Fruit fly (Drosophila melanogaster): ENCODE measurements around the gene CG4789.
A peak's percentile ranks its signal among the peaks of the same experiment; 100 is the strongest.

Gene CG4789

DNA sequence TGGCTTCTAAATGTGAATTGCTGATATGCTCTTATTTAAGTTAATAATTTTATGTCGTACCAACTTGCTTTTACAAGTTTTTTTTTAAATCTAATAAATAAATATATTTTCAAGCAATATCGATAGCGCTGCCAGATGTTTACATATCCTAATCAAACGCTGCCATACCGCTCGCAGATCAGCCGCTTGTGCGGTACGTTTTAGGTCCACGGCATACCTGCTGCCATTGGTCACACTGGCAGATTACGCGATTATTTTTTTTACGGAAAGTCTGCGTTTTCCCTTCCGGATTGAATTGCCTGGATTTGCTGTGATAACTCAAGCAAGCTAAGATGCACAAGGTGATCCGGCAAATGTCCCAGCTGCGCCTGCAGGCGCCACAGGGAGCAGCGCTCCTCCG, 17.0 kb upstream of the CG4789 start, which contains the start of gene mRpL22 (continued):
- no peak for TF ChIP-seq nerfin-2 (GFP tag; IDR thresholded peaks at IDR 0.05; ENCODE audit: partially characterized antibody)
- TF ChIP-seq nmo (GFP tag; optimal IDR thresholded peaks at IDR 0.05): no peak
- TF ChIP-seq chm (GFP tag; IDR thresholded peaks at IDR 0.05): no peak
- peak; percentile 11; the same call in 1 of the 3 replicates for TF ChIP-seq CG17361 (GFP tag; IDR thresholded peaks at IDR 0.05)
- TF ChIP-seq Scr (GFP tag; IDR thresholded peaks at IDR 0.05; ENCODE audit: partially characterized antibody): no peak
- no peak for TF ChIP-seq CG12942 (GFP tag; optimal IDR thresholded peaks at IDR 0.05)
- TF ChIP-seq nom (GFP tag; optimal IDR thresholded peaks at IDR 0.05): peak; percentile 8
- no peak for TF ChIP-seq Dfd (GFP tag; optimal IDR thresholded peaks at IDR 0.05)
- TF ChIP-seq CG13296 (GFP tag; optimal IDR thresholded peaks at IDR 0.05): no peak
- no peak for TF ChIP-seq CG42726 (GFP tag; IDR thresholded peaks at IDR 0.05; ENCODE audit: partially characterized antibody)
- TF ChIP-seq sim (GFP tag; IDR thresholded peaks at IDR 0.05): no peak
- TF ChIP-seq gem (tag; optimal IDR thresholded peaks at IDR 0.05): no peak
- no peak for TF ChIP-seq CG31365 (tag; optimal IDR thresholded peaks at IDR 0.05)
- no peak for TF ChIP-seq Dll (GFP tag; IDR thresholded peaks at IDR 0.05; ENCODE audit: partially characterized antibody)
- no peak for TF ChIP-seq Sry-β (GFP tag; optimal IDR thresholded peaks at IDR 0.05)
- TF ChIP-seq wek (GFP tag; optimal IDR thresholded peaks at IDR 0.05): no peak
- TF ChIP-seq al (GFP tag; IDR thresholded peaks at IDR 0.05): no peak
- TF ChIP-seq CG12104 (GFP tag; optimal IDR thresholded peaks at IDR 0.05): no peak
- TF ChIP-seq fd96Cb (tag; optimal IDR thresholded peaks at IDR 0.05): no peak
- TF ChIP-seq tup (GFP tag; optimal IDR thresholded peaks at IDR 0.05): no peak
- TF ChIP-seq gt (GFP tag; IDR thresholded peaks at IDR 0.05): no peak
- TF ChIP-seq CG9797 (GFP tag; optimal IDR thresholded peaks at IDR 0.05): peak; percentile 67
- no peak for TF ChIP-seq Optix (GFP tag; IDR thresholded peaks at IDR 0.05)
- TF ChIP-seq CG17328 (GFP tag; IDR thresholded peaks at IDR 0.05): no peak
- no peak for TF ChIP-seq luna (GFP tag; optimal IDR thresholded peaks at IDR 0.05)
- TF ChIP-seq bigmax (GFP tag; optimal IDR thresholded peaks at IDR 0.05): no peak
- TF ChIP-seq unc-4 (GFP tag; IDR thresholded peaks at IDR 0.05; ENCODE audit: partially characterized antibody): 0 out of 2 replicates have a peak, but pooled peaks have one; percentile 19
- no peak for TF ChIP-seq CG9215 (GFP tag; IDR thresholded peaks at IDR 0.05)
- no peak for TF ChIP-seq CG12299 (tag; optimal IDR thresholded peaks at IDR 0.05)
- no peak for TF ChIP-seq CG4730 (GFP tag; IDR thresholded peaks at IDR 0.05)
- TF ChIP-seq dan (GFP tag; IDR thresholded peaks at IDR 0.05): no peak
- TF ChIP-seq slp2 (GFP tag; optimal IDR thresholded peaks at IDR 0.05): no peak
- TF ChIP-seq CG12659 (GFP tag; optimal IDR thresholded peaks at IDR 0.05): peak; percentile 20
- no peak for TF ChIP-seq schlank (tag; optimal IDR thresholded peaks at IDR 0.05)
- no peak for TF ChIP-seq Hmx (GFP tag; optimal IDR thresholded peaks at IDR 0.05)
- TF ChIP-seq Sin3A (optimal IDR thresholded peaks at IDR 0.05): peak; percentile 36
- peak; percentile 27 for TF ChIP-seq grn (GFP tag; optimal IDR thresholded peaks at IDR 0.05)
- no peak for TF ChIP-seq CG4854 (GFP tag; optimal IDR thresholded peaks at IDR 0.05)
- TF ChIP-seq fru (optimal IDR thresholded peaks at IDR 0.05): no peak
- TF ChIP-seq bowl (GFP tag; IDR thresholded peaks at IDR 0.05): no peak
- peak; percentile 32 for TF ChIP-seq CG11504 (tag; optimal IDR thresholded peaks at IDR 0.05)
- TF ChIP-seq CG10654 (GFP tag; optimal IDR thresholded peaks at IDR 0.05): no peak
- TF ChIP-seq Dp (GFP tag; optimal IDR thresholded peaks at IDR 0.05): peak; percentile 76
- no peak for TF ChIP-seq sr (GFP tag; IDR thresholded peaks at IDR 0.05)
- TF ChIP-seq CG10321 (GFP tag; IDR thresholded peaks at IDR 0.05): no peak
- TF ChIP-seq Abd-B (GFP tag; optimal IDR thresholded peaks at IDR 0.05): no peak
- TF ChIP-seq Vsx1 (GFP tag; optimal IDR thresholded peaks at IDR 0.05): no peak
- no peak for TF ChIP-seq salm (tag; optimal IDR thresholded peaks at IDR 0.05)
- no peak for TF ChIP-seq chinmo (GFP tag; IDR thresholded peaks at IDR 0.05; ENCODE audit: partially characterized antibody)
- peak; percentile 30 for TF ChIP-seq Ets97D (GFP tag; optimal IDR thresholded peaks at IDR 0.05)
- no peak for TF ChIP-seq CTCF (GFP tag; optimal IDR thresholded peaks at IDR 0.05)
- TF ChIP-seq stwl (tag; optimal IDR thresholded peaks at IDR 0.05): peak; percentile 4
- no peak for TF ChIP-seq ara (GFP tag; IDR thresholded peaks at IDR 0.05)

All from whole organism, embryonic.